Worm (Caenorhabditis elegans): ENCODE data around the gene skp-1.

The skp-1 gene

DNA sequence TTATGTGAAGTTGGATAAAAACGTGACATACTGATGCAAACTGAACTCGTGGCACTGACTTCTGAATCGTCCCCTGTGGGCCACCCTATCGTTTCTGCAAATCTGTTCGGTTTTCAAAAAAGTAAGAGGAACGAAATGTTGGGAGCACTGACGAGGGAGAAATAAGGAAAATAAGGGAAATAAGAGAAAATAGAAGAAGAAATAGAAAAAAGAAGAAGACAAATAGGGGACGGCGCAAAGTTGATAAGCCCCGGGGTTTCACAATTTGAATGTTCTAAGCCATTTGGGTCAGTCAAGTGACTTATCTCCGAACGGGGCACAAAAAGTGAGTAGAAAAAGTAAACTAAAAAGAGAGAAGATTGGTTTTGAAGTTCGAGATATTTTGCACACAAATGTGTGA lies 50.3 kb downstream of the skp-1 start, which contains the start of gene W05E10.5:
Gene W05E10.5, minus strand, starts transcription at position 101 of the 400 bp plus-strand sequence.
- TF ChIP-seq ceh-8 (GFP tag; optimal IDR thresholded peaks at IDR 0.05), result no peak
- TF ChIP-seq efl-1 (optimal IDR thresholded peaks at IDR 0.05), result no peak
- TF ChIP-seq efl-1 (GFP tag; optimal IDR thresholded peaks at IDR 0.05 in 1 of 2), result peak in 1 of 2 experiments; percentile 41

DNA sequence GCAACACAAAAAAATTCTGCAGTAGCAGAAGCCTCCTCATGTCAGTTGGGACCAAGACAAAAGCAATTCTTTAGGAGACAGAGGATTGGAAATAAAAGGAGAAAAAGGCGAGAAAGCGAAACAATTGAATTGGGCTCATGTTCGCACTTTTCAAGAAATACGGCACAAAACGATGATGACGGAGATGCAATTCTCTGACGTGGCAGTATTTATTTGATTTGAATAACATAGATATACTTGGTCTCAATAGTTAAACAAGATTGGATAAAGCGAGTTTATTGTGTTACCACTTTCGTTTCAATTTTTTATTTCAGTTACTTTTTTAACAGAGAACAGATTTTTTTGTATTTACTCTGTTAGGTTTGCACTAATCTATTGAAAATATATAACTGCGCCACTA lies 52.2 kb downstream of the skp-1 start:
- TF ChIP-seq C16A3.4 (tag; optimal IDR thresholded peaks at IDR 0.05) (no peak), ces-1 (GFP tag; optimal IDR thresholded peaks at IDR 0.05) (no peak), nhr-71 (tag; optimal IDR thresholded peaks at IDR 0.05) (no peak), lin-14 (GFP tag; optimal IDR thresholded peaks at IDR 0.05) (peak; percentile 70), ztf-11 (tag; optimal IDR thresholded peaks at IDR 0.05) (no peak), fkh-10 (GFP tag; optimal IDR thresholded peaks at IDR 0.05) (peak; percentile 62), elt-3 (tag; optimal IDR thresholded peaks at IDR 0.05) (no peak)
